Worm (Caenorhabditis elegans) whole organism, early embryonic: Measurements from ENCODE around the gene F53A9.1.

ENCODE experiments used
- B0310.2 ChIP-seq: sonication (generic microtip); optimal IDR thresholded peaks from 2 replicates; lab custom pipeline; 2016; ENCODE audit warnings: mild to moderate bottlenecking, missing genetic modification characterization, missing compliant biosample characterization
- F13C5.2 ChIP-seq: sonication (generic microtip); optimal IDR thresholded peaks from 2 replicates; lab custom pipeline; 2017; ENCODE audit warnings: mild to moderate bottlenecking, missing genetic modification characterization, inconsistent platforms, missing compliant biosample characterization
- aly-1 ChIP-seq: sonication (generic microtip); optimal IDR thresholded peaks from 2 replicates; lab custom pipeline; 2016; ENCODE audit warnings: missing genetic modification characterization, missing compliant biosample characterization
- ama-1 ChIP-seq: fragments of 150-350 bp; optimal IDR thresholded peaks from 2 replicates; lab custom pipeline; 2014
- ceh-36 ChIP-seq: sonication (generic microtip); optimal IDR thresholded peaks from 2 replicates; lab custom pipeline; 2016; ENCODE audit warnings: missing genetic modification characterization, inconsistent platforms, missing compliant biosample characterization
- ets-7 ChIP-seq: sonication (generic microtip); optimal IDR thresholded peaks from 2 replicates; lab custom pipeline; 2016; ENCODE audit warnings: missing genotype, missing genetic modification characterization, missing compliant biosample characterization
- flt-1 ChIP-seq: fragments of 200-800 bp; sonication (Bioruptor generic); IDR thresholded peaks from 2 replicates; pipeline ENCODE4 v1.3.6; 2022; ENCODE audit warnings: missing genetic modification characterization, missing compliant biosample characterization
- hmg-4 ChIP-seq: fragments of 200-800 bp; sonication (Bioruptor generic); optimal IDR thresholded peaks from 2 replicates; lab custom pipeline; 2018; ENCODE audit warnings: mild to moderate bottlenecking, missing genetic modification characterization, missing compliant biosample characterization
- pes-1 ChIP-seq: fragments of 200-800 bp; sonication (Bioruptor generic); IDR thresholded peaks from 2 replicates; pipeline ENCODE4 v1.3.6; 2022; ENCODE audit warnings: missing genetic modification reagents, missing genetic modification characterization, missing compliant biosample characterization
- scrt-1 ChIP-seq: fragments of 200-800 bp; sonication (Bioruptor generic); IDR thresholded peaks from 2 replicates; pipeline ENCODE4 v1.3.6; 2022; ENCODE audit warnings: missing genetic modification characterization, missing compliant biosample characterization
- sea-1 ChIP-seq: fragments of 200-800 bp; sonication (Bioruptor generic); conservative IDR thresholded peaks from 2 replicates; pipeline ENCODE4 v1.3.6; 2022; ENCODE audit warnings: missing genetic modification characterization, missing compliant biosample characterization
- tbx-11 ChIP-seq: fragments of 200-800 bp; sonication (Bioruptor generic); IDR thresholded peaks from 2 replicates; pipeline ENCODE4 v1.3.6; 2022; ENCODE audit warnings: missing genetic modification characterization, missing compliant biosample characterization
- tbx-37 ChIP-seq: fragments of 200-800 bp; sonication (Bioruptor generic); conservative IDR thresholded peaks from 2 replicates; pipeline ENCODE4 v1.3.6; 2022; ENCODE audit warnings: missing genetic modification reagents, missing genetic modification characterization, missing compliant biosample characterization
- tra-4 ChIP-seq: sonication (generic microtip); optimal IDR thresholded peaks from 2 replicates; lab custom pipeline; 2017; ENCODE audit warnings: missing genetic modification characterization, missing compliant biosample characterization

DNA sequence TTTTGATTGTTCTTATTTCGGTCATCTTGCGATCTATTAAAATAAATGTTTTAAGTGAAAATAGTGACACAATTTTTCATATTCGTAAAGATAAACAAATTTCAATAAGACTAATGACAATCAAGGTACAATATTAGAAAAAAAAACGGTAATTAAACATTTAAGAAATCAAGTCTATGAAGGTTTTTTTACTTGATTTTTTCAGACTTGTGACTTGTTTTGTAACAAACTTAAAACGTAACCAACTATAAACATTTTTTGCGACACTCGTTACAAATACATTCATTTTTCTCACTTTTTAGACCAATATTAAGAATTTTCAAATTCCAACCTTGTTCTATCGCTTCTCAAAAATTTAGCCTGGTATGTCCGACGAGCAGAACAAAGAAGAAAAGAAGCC lies 28.0 kb downstream of the F53A9.1 start, which contains the start of gene M02D8.2:
- no peak for TF ChIP-seq ama-1
- no peak for TF ChIP-seq tbx-37 (GFP tag; lab: Robert Waterston, UW)
- TF ChIP-seq scrt-1 (GFP tag; lab: Robert Waterston, UW) = no peak
- TF ChIP-seq flt-1 (GFP tag; lab: Robert Waterston, UW) = no peak
- TF ChIP-seq tbx-11 = no peak
- TF ChIP-seq ets-7 (tag; lab: Kevin White, UChicago) = no peak
- TF ChIP-seq F13C5.2 = no peak
- TF ChIP-seq aly-1 (tag; lab: Kevin White, UChicago) = no peak
- no peak for TF ChIP-seq hmg-4 (GFP tag; lab: Kevin White, UChicago)
- TF ChIP-seq tra-4 = no peak
- TF ChIP-seq pes-1 (GFP tag; lab: Robert Waterston, UW) = no peak
- TF ChIP-seq B0310.2 (tag; lab: Kevin White, UChicago) = no peak
- no peak for TF ChIP-seq ceh-36 (tag; lab: Kevin White, UChicago)
- no peak for TF ChIP-seq sea-1 (GFP tag; lab: Robert Waterston, UW)
